Fruit fly (Drosophila melanogaster): Measurements from ENCODE around the gene CG15445.
A peak's percentile ranks its signal among the peaks of the same experiment; 100 is the strongest.

Gene CG15445

DNA sequence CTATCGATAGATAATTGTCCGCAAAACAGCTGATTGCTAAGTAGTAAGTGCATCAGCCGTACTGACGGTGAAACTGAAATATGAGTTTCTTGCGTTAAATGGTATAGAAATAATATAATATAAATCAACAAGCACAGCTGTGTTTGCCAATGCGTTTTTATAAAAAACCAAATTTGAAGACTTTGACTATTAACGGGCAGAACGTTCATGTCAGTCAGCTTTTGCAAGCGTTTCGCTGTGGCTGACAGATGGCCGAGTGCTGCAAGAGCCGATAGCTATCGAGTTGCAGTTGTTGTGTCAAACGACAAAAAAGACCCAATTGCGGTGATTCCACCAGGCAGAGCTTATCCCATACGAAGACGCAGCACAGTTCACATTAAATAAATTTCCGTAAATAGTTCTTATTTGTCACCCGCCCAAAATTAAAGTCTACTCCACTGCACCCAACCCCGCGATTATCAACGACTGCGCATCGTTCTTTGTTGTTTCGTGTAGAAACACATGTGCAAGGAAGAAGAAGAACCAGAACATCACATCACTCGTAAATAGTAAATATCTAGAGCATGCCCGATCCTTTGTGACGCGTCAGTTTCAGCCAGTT is at the start of gene CG15445, which contains the start of gene unc:
Gene CG15445, plus strand, starts transcription at position 296 of the 601 bp plus-strand sequence.
Gene unc, minus strand, starts transcription at position 51 of the 601 bp plus-strand sequence.
- TF ChIP-seq CG10348 (GFP tag; IDR thresholded peaks at IDR 0.05) (no peak), CG8159 (tag; optimal IDR thresholded peaks at IDR 0.05) (no peak), CG32121 (GFP tag; IDR thresholded peaks at IDR 0.05) (no peak), CG17806 (tag; optimal IDR thresholded peaks at IDR 0.05) (no peak), Pif1A (GFP tag; optimal IDR thresholded peaks at IDR 0.05) (no peak), CG34367 (tag; optimal IDR thresholded peaks at IDR 0.05) (no peak), Snoo (tag; optimal IDR thresholded peaks at IDR 0.05) (no peak), CG9948 (tag; optimal IDR thresholded peaks at IDR 0.05) (no peak), gl (tag; optimal IDR thresholded peaks at IDR 0.05) (no peak), CG15710 (tag; optimal IDR thresholded peaks at IDR 0.05) (no peak), CG13204 (GFP tag; optimal IDR thresholded peaks at IDR 0.05) (no peak), Pif1B (GFP tag; optimal IDR thresholded peaks at IDR 0.05) (no peak), D1 (tag; optimal IDR thresholded peaks at IDR 0.05) (no peak), CG12605 (GFP tag; IDR thresholded peaks at IDR 0.05) (no peak), Ets98B (GFP tag; IDR thresholded peaks at IDR 0.05) (no peak), EcR (GFP tag; optimal IDR thresholded peaks at IDR 0.05) (no peak), CG8301 (tag; optimal IDR thresholded peaks at IDR 0.05) (no peak), fd96Ca (GFP tag; IDR thresholded peaks at IDR 0.05) (no peak)

DNA sequence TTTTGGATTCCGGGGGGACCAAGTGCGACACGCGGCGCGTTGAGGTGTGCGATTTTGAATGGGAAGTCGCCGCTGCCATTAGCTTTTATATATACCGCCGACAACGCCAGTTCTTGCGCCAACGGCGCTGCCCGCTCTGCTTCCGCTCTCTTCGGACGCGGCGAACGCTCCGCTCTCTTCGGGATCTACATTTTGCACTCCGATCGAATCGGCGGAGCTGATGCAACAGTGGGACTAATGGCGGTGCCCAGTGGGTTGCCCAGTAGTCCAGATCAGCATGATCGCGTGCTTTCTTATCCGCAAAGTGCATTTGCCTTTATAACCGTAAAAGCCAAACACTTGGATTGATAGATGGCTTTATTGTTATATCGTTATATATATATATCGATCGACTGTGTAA is 49.5 kb upstream of the CG15445 start, which contains the start of gene CG32512:
Gene CG32512, minus strand, starts transcription at position 67 of the 400 bp plus-strand sequence.
- TF ChIP-seq CG32121 (GFP tag; IDR thresholded peaks at IDR 0.05) (no peak), CG4496 (GFP tag; IDR thresholded peaks at IDR 0.05) (peak; percentile 37; the same call in 2 of the 3 replicates), D1 (tag; optimal IDR thresholded peaks at IDR 0.05) (no peak), EcR (GFP tag; optimal IDR thresholded peaks at IDR 0.05) (peak; percentile 15), rn (GFP tag; IDR thresholded peaks at IDR 0.05) (no peak), Ets98B (GFP tag; IDR thresholded peaks at IDR 0.05) (peak; percentile 49), CG13204 (GFP tag; optimal IDR thresholded peaks at IDR 0.05) (peak; percentile 43), fd96Ca (GFP tag; IDR thresholded peaks at IDR 0.05) (peak; percentile 34; the same call in 1 of the 3 replicates)

DNA sequence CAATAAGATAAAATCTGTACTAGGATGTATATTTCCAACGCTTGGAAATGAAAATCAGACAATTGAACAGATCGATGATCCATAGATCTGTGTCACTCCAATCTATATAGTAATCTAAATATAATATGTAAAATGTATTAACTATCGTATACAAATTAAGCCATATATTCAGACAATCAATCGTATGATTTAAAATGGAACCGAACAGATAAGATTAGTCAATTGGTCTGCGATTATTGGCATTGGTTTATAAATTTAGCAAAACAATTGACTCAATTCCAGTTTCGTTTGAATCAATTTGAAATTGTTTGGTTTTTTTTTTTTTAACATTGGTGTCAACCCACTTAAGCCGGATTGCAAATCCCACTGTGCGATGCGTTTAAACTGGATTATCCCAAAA is 49.1 kb upstream of the CG15445 start:
- TF ChIP-seq Pif1A (GFP tag; optimal IDR thresholded peaks at IDR 0.05) (no peak), CG13204 (GFP tag; optimal IDR thresholded peaks at IDR 0.05) (no peak), EcR (GFP tag; optimal IDR thresholded peaks at IDR 0.05) (no peak), gl (tag; optimal IDR thresholded peaks at IDR 0.05) (no peak), CG15710 (tag; optimal IDR thresholded peaks at IDR 0.05) (peak; percentile 20), D1 (tag; optimal IDR thresholded peaks at IDR 0.05) (no peak), CG32121 (GFP tag; IDR thresholded peaks at IDR 0.05) (peak; percentile 28; the same call in 1 of the 2 replicates), rn (GFP tag; IDR thresholded peaks at IDR 0.05) (no peak), CG34367 (tag; optimal IDR thresholded peaks at IDR 0.05) (peak; percentile 14), Pif1B (GFP tag; optimal IDR thresholded peaks at IDR 0.05) (peak; percentile 15), CG10348 (GFP tag; IDR thresholded peaks at IDR 0.05) (no peak), CG12605 (GFP tag; IDR thresholded peaks at IDR 0.05) (no peak), CG9948 (tag; optimal IDR thresholded peaks at IDR 0.05) (peak; percentile 41), CG17806 (tag; optimal IDR thresholded peaks at IDR 0.05) (peak; percentile 22), CG14655 (GFP tag; optimal IDR thresholded peaks at IDR 0.05) (peak; percentile 59), CG8159 (tag; optimal IDR thresholded peaks at IDR 0.05) (peak; percentile 58), CG8301 (tag; optimal IDR thresholded peaks at IDR 0.05) (peak; percentile 18), fd96Ca (GFP tag; IDR thresholded peaks at IDR 0.05) (0 out of 3 replicates have a peak, but pooled peaks have one; percentile 24), Snoo (tag; optimal IDR thresholded peaks at IDR 0.05) (peak; percentile 43), Ets98B (GFP tag; IDR thresholded peaks at IDR 0.05) (peak; percentile 23; the same call in 1 of the 2 replicates), CG4496 (GFP tag; IDR thresholded peaks at IDR 0.05) (peak; percentile 67)

DNA sequence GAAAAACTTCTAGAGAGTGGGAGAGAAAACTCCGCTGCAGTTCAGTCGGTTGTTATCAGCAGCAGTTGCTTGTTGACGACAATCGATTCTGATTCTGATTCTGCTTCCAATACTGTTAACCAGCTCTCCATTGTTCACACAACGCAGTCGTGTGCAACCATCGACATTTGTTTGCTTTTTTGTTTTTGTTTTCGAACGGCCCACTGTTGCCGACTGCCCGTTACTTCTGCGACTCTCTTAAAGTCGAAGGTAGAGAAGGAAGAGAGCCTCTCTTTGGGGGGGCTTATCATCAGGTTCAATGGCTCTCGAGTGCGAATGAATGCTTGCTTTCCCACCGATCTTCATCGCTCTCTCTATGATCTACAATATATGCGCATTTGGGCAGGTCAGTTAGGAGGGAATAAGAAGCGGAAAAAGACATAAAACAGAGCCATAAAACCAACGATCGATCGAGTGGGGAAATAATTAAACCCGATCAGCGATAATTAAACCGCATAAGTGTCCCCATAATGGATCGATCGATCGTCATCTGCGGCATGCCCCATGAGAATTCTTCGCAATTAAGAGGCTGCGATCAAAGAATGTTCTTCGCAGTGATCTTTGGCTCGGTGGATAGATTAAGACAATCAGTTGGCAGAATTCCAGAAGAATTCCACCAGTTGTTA is 45.1 kb upstream of the CG15445 start:
- TF ChIP-seq CG17806 (tag; optimal IDR thresholded peaks at IDR 0.05) (no peak), CG9948 (tag; optimal IDR thresholded peaks at IDR 0.05) (no peak), fd96Ca (GFP tag; IDR thresholded peaks at IDR 0.05) (no peak), Pif1A (GFP tag; optimal IDR thresholded peaks at IDR 0.05) (peak; percentile 16), Ets98B (GFP tag; IDR thresholded peaks at IDR 0.05) (no peak; the same call in 1 of the 2 replicates), CG8301 (tag; optimal IDR thresholded peaks at IDR 0.05) (no peak), rn (GFP tag; IDR thresholded peaks at IDR 0.05) (no peak), CG12605 (GFP tag; IDR thresholded peaks at IDR 0.05) (0 out of 2 replicates have a peak, but pooled peaks have one; percentile 29), D1 (tag; optimal IDR thresholded peaks at IDR 0.05) (no peak), CG32121 (GFP tag; IDR thresholded peaks at IDR 0.05) (no peak), CG14655 (GFP tag; optimal IDR thresholded peaks at IDR 0.05) (no peak), CG10348 (GFP tag; IDR thresholded peaks at IDR 0.05) (no peak), Snoo (tag; optimal IDR thresholded peaks at IDR 0.05) (no peak), CG8159 (tag; optimal IDR thresholded peaks at IDR 0.05) (no peak), EcR (GFP tag; optimal IDR thresholded peaks at IDR 0.05) (peak; percentile 96), CG15710 (tag; optimal IDR thresholded peaks at IDR 0.05) (peak; percentile 16), gl (tag; optimal IDR thresholded peaks at IDR 0.05) (peak; percentile 72), CG4496 (GFP tag; IDR thresholded peaks at IDR 0.05) (peak; percentile 45; the same call in 1 of the 3 replicates), CG34367 (tag; optimal IDR thresholded peaks at IDR 0.05) (no peak), CG13204 (GFP tag; optimal IDR thresholded peaks at IDR 0.05) (peak; percentile 67), Pif1B (GFP tag; optimal IDR thresholded peaks at IDR 0.05) (no peak)

DNA sequence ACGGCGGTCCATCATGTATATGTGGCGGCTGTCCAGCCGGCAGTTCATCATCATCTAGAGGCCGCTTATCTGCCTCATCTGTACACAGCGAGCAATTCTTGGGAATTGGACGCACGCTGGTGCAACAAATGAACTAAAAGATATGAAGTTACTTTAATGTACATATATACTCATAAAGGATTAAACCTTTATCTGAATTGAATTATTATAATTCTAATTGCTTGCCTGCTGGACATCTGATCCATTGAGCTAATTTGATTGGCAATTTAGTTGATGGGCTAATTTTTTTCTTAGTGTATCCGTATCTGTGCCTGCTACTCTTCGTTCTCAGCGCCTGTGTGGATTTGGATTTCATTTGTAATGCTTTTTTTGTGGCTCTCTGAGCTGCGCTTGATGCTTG is 44.0 kb upstream of the CG15445 start:
- TF ChIP-seq CG4496 (GFP tag; IDR thresholded peaks at IDR 0.05) = peak; percentile 90
- TF ChIP-seq CG8159 (tag; optimal IDR thresholded peaks at IDR 0.05) = peak; percentile 91
- TF ChIP-seq CG32121 (GFP tag; IDR thresholded peaks at IDR 0.05) = peak; percentile 92
- TF ChIP-seq Pif1B (GFP tag; optimal IDR thresholded peaks at IDR 0.05) = peak; percentile 87
- peak; percentile 88 for TF ChIP-seq Ets98B (GFP tag; IDR thresholded peaks at IDR 0.05)
- TF ChIP-seq Snoo (tag; optimal IDR thresholded peaks at IDR 0.05) = peak; percentile 79
- 0 out of 2 replicates have a peak, but pooled peaks have one; percentile 45 for TF ChIP-seq rn (GFP tag; IDR thresholded peaks at IDR 0.05)
- TF ChIP-seq CG15710 (tag; optimal IDR thresholded peaks at IDR 0.05) = peak; percentile 89
- peak; percentile 90 for TF ChIP-seq CG9948 (tag; optimal IDR thresholded peaks at IDR 0.05)
- TF ChIP-seq CG13204 (GFP tag; optimal IDR thresholded peaks at IDR 0.05) = peak; percentile 79
- TF ChIP-seq CG10348 (GFP tag; IDR thresholded peaks at IDR 0.05) = peak; percentile 66; the same call in 1 of the 2 replicates
- peak; percentile 94 for TF ChIP-seq CG14655 (GFP tag; optimal IDR thresholded peaks at IDR 0.05)
- peak; percentile 82 for TF ChIP-seq gl (tag; optimal IDR thresholded peaks at IDR 0.05)
- peak; percentile 88 for TF ChIP-seq CG34367 (tag; optimal IDR thresholded peaks at IDR 0.05)
- peak; percentile 93 for TF ChIP-seq CG8301 (tag; optimal IDR thresholded peaks at IDR 0.05)
- peak; percentile 88 for TF ChIP-seq Pif1A (GFP tag; optimal IDR thresholded peaks at IDR 0.05)
- TF ChIP-seq CG12605 (GFP tag; IDR thresholded peaks at IDR 0.05) = peak; percentile 66; the same call in 1 of the 2 replicates
- TF ChIP-seq D1 (tag; optimal IDR thresholded peaks at IDR 0.05) = peak; percentile 79
- TF ChIP-seq EcR (GFP tag; optimal IDR thresholded peaks at IDR 0.05) = peak; percentile 89
- peak; percentile 90 for TF ChIP-seq CG17806 (tag; optimal IDR thresholded peaks at IDR 0.05)
- TF ChIP-seq fd96Ca (GFP tag; IDR thresholded peaks at IDR 0.05) = peak; percentile 92
